Worm (Caenorhabditis elegans) whole organism, L1 larva: Measurements from ENCODE around the gene F10E9.12.
A peak's percentile ranks its signal among the peaks of the same experiment; 100 is the strongest.

Experiments
- C04F5.9 ChIP-seq: sonication (generic microtip); optimal IDR thresholded peaks from 2 replicates; lab custom pipeline; 2016; ENCODE audit warnings: missing genetic modification characterization, missing compliant biosample characterization
- C34B4.2 ChIP-seq: sonication (generic microtip); optimal IDR thresholded peaks from 2 replicates; lab custom pipeline; 2017; ENCODE audit warnings: mild to moderate bottlenecking, missing genetic modification characterization, missing compliant biosample characterization
- F16B12.6 ChIP-seq: fragments of 150-350 bp; optimal IDR thresholded peaks from 2 replicates; lab custom pipeline; 2014; ENCODE audit warnings: missing biosample characterization, missing genetic modification characterization
- aha-1 ChIP-seq: fragments of 150-350 bp; optimal IDR thresholded peaks from 2 replicates; lab custom pipeline; 2014; ENCODE audit warnings: missing biosample characterization, missing genetic modification characterization
- alr-1 ChIP-seq: fragments of 200-800 bp; sonication (Bioruptor generic); optimal IDR thresholded peaks from 2 replicates; lab custom pipeline; 2018; ENCODE audit warnings: borderline replicate concordance, mild to moderate bottlenecking, missing genetic modification characterization, missing compliant biosample characterization
- aly-2 ChIP-seq: fragments of 150-350 bp; optimal IDR thresholded peaks from 2 replicates; lab custom pipeline; 2014; ENCODE audit warnings: missing biosample characterization, missing genetic modification characterization
- ama-1 ChIP-seq: fragments of 150-350 bp; optimal IDR thresholded peaks from 2 replicates; lab custom pipeline; 2014
- ceh-88 ChIP-seq: fragments of 200-800 bp; sonication (Bioruptor generic); IDR thresholded peaks from 2 replicates; pipeline ENCODE4 v1.3.6; 2022; ENCODE audit warnings: missing genetic modification characterization, missing compliant biosample characterization
- ces-1 ChIP-seq: fragments of 150-350 bp; optimal IDR thresholded peaks from 2 replicates; lab custom pipeline; 2014; ENCODE audit warnings: missing biosample characterization, missing genetic modification reagents, missing genetic modification characterization
- dsc-1 ChIP-seq: sonication (generic microtip); optimal IDR thresholded peaks from 2 replicates; lab custom pipeline; 2016; ENCODE audit warnings: mild to moderate bottlenecking, missing genetic modification characterization, missing compliant biosample characterization
- efl-1 ChIP-seq, 4 experiments: fragments of 150-350 bp; optimal IDR thresholded peaks in 3 of 4; peaks in 1 of 4; 1 replicate in 1 of 4; 2 replicates in 3 of 4; lab custom pipeline; 2014; ENCODE audit warnings: missing biosample characterization in 2 of 4, missing genetic modification characterization in 2 of 4, missing genetic modification reagents in 2 of 4
- efl-3 ChIP-seq: fragments of 200-800 bp; sonication (Bioruptor generic); optimal IDR thresholded peaks from 2 replicates; lab custom pipeline; 2018; ENCODE audit warnings: mild to moderate bottlenecking, missing genetic modification characterization, missing compliant biosample characterization
- elt-3 ChIP-seq, 6 experiments: fragments of 150-350 bp in 1 of 6; sonication (generic microtip); optimal IDR thresholded peaks; 2 replicates each; lab custom pipeline; 2017 to 2018; ENCODE audit warnings: missing biosample characterization in 6 of 6, missing genetic modification characterization in 6 of 6, inconsistent platforms in 1 of 6
- fkh-10 ChIP-seq: sonication (generic microtip); optimal IDR thresholded peaks from 2 replicates; lab custom pipeline; 2017; ENCODE audit warnings: missing biosample characterization, missing genetic modification reagents, missing genetic modification characterization
- fkh-4 ChIP-seq: sonication (generic microtip); optimal IDR thresholded peaks from 2 replicates; lab custom pipeline; 2016; ENCODE audit warnings: missing compliant biosample characterization, missing genetic modification characterization, borderline replicate concordance
- fos-1 ChIP-seq: fragments of 150-350 bp; optimal IDR thresholded peaks from 2 replicates; lab custom pipeline; 2014; ENCODE audit warnings: missing biosample characterization, missing genetic modification characterization
- hpl-2 ChIP-seq: fragments of 150-350 bp; optimal IDR thresholded peaks from 2 replicates; lab custom pipeline; 2014; ENCODE audit warnings: missing biosample characterization, missing genetic modification reagents, missing genetic modification characterization
- isw-1 ChIP-seq: fragments of 200-800 bp; sonication (Bioruptor generic); IDR thresholded peaks from 2 replicates; pipeline ENCODE4 v1.3.6; 2022; ENCODE audit warnings: missing genetic modification characterization, missing compliant biosample characterization
- lin-13 ChIP-seq: fragments of 150-350 bp; optimal IDR thresholded peaks from 2 replicates; lab custom pipeline; 2014; ENCODE audit warnings: missing biosample characterization, missing genetic modification reagents, missing genetic modification characterization
- lin-35 ChIP-seq, 2 experiments: fragments of 150-350 bp; optimal IDR thresholded peaks; 2 replicates each; lab custom pipeline; 2014; ENCODE audit warnings: missing biosample characterization in 2 of 2, missing genetic modification characterization in 2 of 2, missing genetic modification reagents in 2 of 2
- lin-39 ChIP-seq: fragments of 150-350 bp; optimal IDR thresholded peaks from 2 replicates; lab custom pipeline; 2014; ENCODE audit warnings: missing biosample characterization, missing genetic modification reagents, missing genetic modification characterization
- lsy-2 ChIP-seq, 2 experiments: fragments of 150-350 bp; optimal IDR thresholded peaks; 2 replicates each; lab custom pipeline; 2014; ENCODE audit warnings: missing biosample characterization in 2 of 2, missing genetic modification characterization in 2 of 2
- mdl-1 ChIP-seq, 2 experiments: fragments of 150-350 bp; optimal IDR thresholded peaks; 2 replicates each; lab custom pipeline; 2014 to 2017; ENCODE audit warnings: missing biosample characterization in 2 of 2, missing genetic modification characterization in 2 of 2, inconsistent platforms in 1 of 2
- nhr-11 ChIP-seq: fragments of 150-350 bp; optimal IDR thresholded peaks from 2 replicates; lab custom pipeline; 2014; ENCODE audit warnings: missing biosample characterization, missing genetic modification characterization
- nhr-12 ChIP-seq: sonication (generic microtip); optimal IDR thresholded peaks from 2 replicates; lab custom pipeline; 2017; ENCODE audit warnings: missing biosample characterization, missing genetic modification characterization
- nhr-19 ChIP-seq: fragments of 200-800 bp; sonication (Bioruptor generic); conservative IDR thresholded peaks from 2 replicates; pipeline ENCODE4 v1.3.6; 2022; ENCODE audit warnings: missing genetic modification characterization, missing compliant biosample characterization
- nhr-76 ChIP-seq: sonication (generic microtip); optimal IDR thresholded peaks from 2 replicates; lab custom pipeline; 2017; ENCODE audit warnings: missing biosample characterization, missing genetic modification characterization
- nhr-77 ChIP-seq: fragments of 150-350 bp; optimal IDR thresholded peaks from 2 replicates; lab custom pipeline; 2014; ENCODE audit warnings: missing biosample characterization, missing genetic modification characterization
- nhr-84 ChIP-seq: sonication (generic microtip); optimal IDR thresholded peaks from 2 replicates; lab custom pipeline; 2017; ENCODE audit warnings: missing biosample characterization, missing genetic modification characterization
- nhr-85 ChIP-seq: sonication (generic microtip); peaks from one replicate; lab custom pipeline; 2016; ENCODE audit warnings: missing genetic modification characterization, inconsistent platforms, missing compliant biosample characterization
- pag-3 ChIP-seq: sonication (generic microtip); optimal IDR thresholded peaks from 2 replicates; lab custom pipeline; 2017; ENCODE audit warnings: missing genetic modification characterization, mild to moderate bottlenecking, missing compliant biosample characterization, antibody characterized with exemption, borderline replicate concordance; ENCODE audit not compliant: insufficient read depth
- pqm-1 ChIP-seq: sonication (generic microtip); optimal IDR thresholded peaks from 3 replicates; lab custom pipeline; 2017; ENCODE audit warnings: missing biosample characterization, missing genetic modification characterization
- skn-1 ChIP-seq: fragments of 150-350 bp; optimal IDR thresholded peaks from 2 replicates; lab custom pipeline; 2014; ENCODE audit warnings: missing biosample characterization, missing genetic modification characterization
- snu-23 ChIP-seq: sonication (generic microtip); optimal IDR thresholded peaks from 2 replicates; lab custom pipeline; 2016; ENCODE audit warnings: missing genetic modification characterization, missing compliant biosample characterization
- tlp-1 ChIP-seq: fragments of 150-350 bp; optimal IDR thresholded peaks from 2 replicates; lab custom pipeline; 2014; ENCODE audit warnings: missing biosample characterization, missing genetic modification characterization
- unc-130 ChIP-seq: fragments of 150-350 bp; optimal IDR thresholded peaks from 2 replicates; lab custom pipeline; 2017; ENCODE audit warnings: missing biosample characterization, missing genetic modification characterization, inconsistent platforms
- unc-86 ChIP-seq: sonication (generic microtip); optimal IDR thresholded peaks from 2 replicates; lab custom pipeline; 2016; ENCODE audit warnings: missing genetic modification characterization, missing compliant biosample characterization
- zag-1 ChIP-seq: fragments of 150-350 bp; optimal IDR thresholded peaks from 2 replicates; lab custom pipeline; 2014; ENCODE audit warnings: missing biosample characterization, missing genetic modification characterization
- zip-4 ChIP-seq: fragments of 200-800 bp; sonication (Bioruptor generic); optimal IDR thresholded peaks from 2 replicates; lab custom pipeline; 2018; ENCODE audit warnings: mild to moderate bottlenecking, missing genetic modification characterization, moderate library complexity, missing compliant biosample characterization

The F10E9.12 gene

ce11 chrIII:8324412-8324811, at the start of gene F10E9.12:
Gene F10E9.12, plus strand, starts transcription at chrIII:8324542.
- TF ChIP-seq tlp-1 (no peak), efl-1 (optimal IDR thresholded peaks at IDR 0.05; lab: Kevin White, UChicago) (no peak), efl-1 (GFP tag; optimal IDR thresholded peaks at IDR 0.05 in 1 of 2; lab: Kevin White, UChicago) (peak in 1 of 2 experiments; percentile 34)
- TF ChIP-seq, all 84 proteins: peak for 1

- TF ChIP-seq C04F5.9 (no peak), nhr-11 (tag; lab: Kevin White, UChicago) (no peak), nhr-84 (tag; lab: Kevin White, UChicago) (no peak), nhr-19 (GFP tag; lab: Robert Waterston, UW) (no peak), aly-2 (tag; lab: Kevin White, UChicago) (no peak), lin-35 (GFP tag; optimal IDR thresholded peaks at IDR 0.05; lab: Kevin White, UChicago) (no peak), isw-1 (GFP tag; lab: Robert Waterston, UW) (no peak)
- TF ChIP-seq, all 84 proteins: peak for 0
Observed at ce11 chrIII:8275871-8276270, 48.5 kb upstream of the F10E9.12 start, which contains the start of gene clec-160. Gene clec-160, minus strand, starts transcription at chrIII:8275971.

ce11 chrIII:8278801-8279200, 45.5 kb upstream of the F10E9.12 start, which contains the start of gene mig-10:
Gene mig-10, plus strand, starts transcription at chrIII:8279101.
- TF ChIP-seq pqm-1 (no peak), F16B12.6 (tag; lab: Kevin White, UChicago) (no peak), dsc-1 (tag; lab: Kevin White, UChicago) (no peak), nhr-76 (no peak), nhr-84 (tag; lab: Kevin White, UChicago) (no peak), nhr-77 (tag; lab: Kevin White, UChicago) (no peak), lsy-2 (tag; optimal IDR thresholded peaks at IDR 0.05; lab: Kevin White, UChicago) (no peak), zag-1 (no peak), fkh-4 (tag; lab: Kevin White, UChicago) (no peak), snu-23 (GFP tag; lab: Kevin White, UChicago) (no peak), nhr-85 (tag; lab: Kevin White, UChicago) (no peak), ces-1 (no peak), efl-1 (optimal IDR thresholded peaks at IDR 0.05; lab: Kevin White, UChicago) (no peak), efl-1 (GFP tag; optimal IDR thresholded peaks at IDR 0.05 in 1 of 2; lab: Kevin White, UChicago) (no peak), nhr-19 (GFP tag; lab: Robert Waterston, UW) (no peak)

ce11 chrIII:8279567-8279966, 44.8 kb upstream of the F10E9.12 start:
- TF ChIP-seq zip-4 (GFP tag; lab: Kevin White, UChicago) (no peak), snu-23 (GFP tag; lab: Kevin White, UChicago) (no peak), skn-1 (tag; lab: Kevin White, UChicago) (no peak), efl-3 (GFP tag; lab: Kevin White, UChicago) (no peak), nhr-11 (tag; lab: Kevin White, UChicago) (no peak), ceh-88 (GFP tag; lab: Robert Waterston, UW) (no peak), aha-1 (tag; lab: Kevin White, UChicago) (no peak), elt-3 (tag; optimal IDR thresholded peaks at IDR 0.05; lab: Kevin White, UChicago) (no peak), mdl-1 (tag; optimal IDR thresholded peaks at IDR 0.05; lab: Kevin White, UChicago) (no peak), hpl-2 (GFP tag; lab: Kevin White, UChicago) (no peak), lin-13 (GFP tag; lab: Kevin White, UChicago) (no peak), unc-86 (no peak), unc-130 (tag; lab: Kevin White, UChicago) (no peak), pag-3 (tag; lab: Kevin White, UChicago) (no peak), nhr-76 (no peak)

ce11 chrIII:8280352-8280751, 44.0 kb upstream of the F10E9.12 start:
- TF ChIP-seq lin-39 (tag; lab: Kevin White, UChicago) (no peak), fkh-4 (tag; lab: Kevin White, UChicago) (no peak), pag-3 (tag; lab: Kevin White, UChicago) (no peak), fkh-10 (GFP tag; lab: Kevin White, UChicago) (no peak), fos-1 (tag; lab: Kevin White, UChicago) (no peak), C34B4.2 (tag; lab: Kevin White, UChicago) (no peak), ama-1 (lab: Kevin White, UChicago) (no peak), nhr-12 (tag; lab: Kevin White, UChicago) (no peak), elt-3 (tag; optimal IDR thresholded peaks at IDR 0.05; lab: Kevin White, UChicago) (no peak), alr-1 (tag; lab: Kevin White, UChicago) (no peak)
- TF ChIP-seq, all 84 proteins: peak for 0
